Fruit fly (Drosophila melanogaster) whole organism, prepupa: ENCODE data around the gene CG15914.

Source experiments
- Hr39 ChIP-seq: fragments of 200-800 bp; sonication (Bioruptor generic); optimal IDR thresholded peaks from 2 replicates; lab custom pipeline; 2016; ENCODE audit warnings: missing biosample characterization, missing genetic modification characterization
- ss ChIP-seq, 2 experiments: fragments of 200-800 bp; sonication (Bioruptor generic); optimal IDR thresholded peaks; 2 replicates in 1 of 2; 3 replicates in 1 of 2; lab custom pipeline; 2017 to 2018; ENCODE audit warnings: mild to moderate bottlenecking in 2 of 2, missing biosample characterization in 2 of 2, missing genetic modification characterization in 2 of 2, moderate library complexity in 1 of 2

DNA sequence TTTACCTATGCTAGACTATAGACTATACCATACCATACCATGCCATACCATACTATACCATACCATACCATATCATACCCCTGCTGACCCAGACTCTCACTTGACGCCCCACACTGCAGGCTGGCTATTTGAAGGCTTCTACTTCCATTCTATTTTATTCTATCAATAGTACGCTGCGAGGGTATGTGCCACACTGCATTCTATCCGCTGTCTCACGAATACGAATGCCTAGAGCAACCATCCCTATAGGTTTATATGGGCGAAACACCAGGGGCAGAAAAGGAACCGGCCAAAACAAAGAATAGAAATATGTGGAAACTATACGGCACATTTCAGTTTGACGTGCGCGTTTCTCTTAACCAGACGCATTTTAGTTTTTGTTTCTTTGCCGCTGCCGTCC lies 35.4 kb upstream of the CG15914 start:
- no peak for TF ChIP-seq Hr39 (GFP tag; lab: Kevin White, UChicago)
- TF ChIP-seq ss (GFP tag; optimal IDR thresholded peaks at IDR 0.05; lab: Kevin White, UChicago): no peak
